Worm (Caenorhabditis elegans) whole organism, young adult: ENCODE results near the gene fbxb-55.

Source experiments
- B0019.2 ChIP-seq: fragments of 200-800 bp; sonication (Bioruptor generic); conservative IDR thresholded peaks from 2 replicates; pipeline ENCODE4 v1.3.6; 2022; ENCODE audit warnings: missing genetic modification reagents, missing genetic modification characterization, missing compliant biosample characterization
- lag-1 ChIP-seq: fragments of 200-800 bp; sonication (Bioruptor generic); IDR thresholded peaks from 2 replicates; pipeline ENCODE4 v1.3.6; 2022; ENCODE audit warnings: missing genetic modification reagents, missing genetic modification characterization, missing compliant biosample characterization

DNA sequence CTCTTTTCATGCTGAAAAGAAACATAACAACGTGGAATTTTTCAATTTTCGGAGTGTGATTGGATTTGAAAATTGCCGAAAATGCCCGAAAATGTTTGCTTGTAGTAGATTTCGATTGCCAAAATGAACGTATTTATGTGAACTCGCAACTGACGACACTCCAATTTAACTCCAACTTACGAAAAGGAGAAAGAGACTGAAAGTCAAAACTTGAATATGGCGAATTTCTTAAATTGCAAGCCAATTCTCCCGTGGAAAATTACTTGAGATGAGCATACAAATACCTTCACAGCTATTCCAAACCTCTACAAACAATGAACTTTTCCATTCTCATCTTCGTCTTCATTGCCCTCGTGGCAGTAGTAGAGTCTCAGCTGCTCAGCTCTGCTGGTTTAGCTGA, 14.0 kb downstream of the fbxb-55 start:
- TF ChIP-seq lag-1 (GFP tag; lab: Robert Waterston, UW): no peak
- TF ChIP-seq B0019.2 (GFP tag; lab: Robert Waterston, UW): no peak
